Worm (Caenorhabditis elegans) whole organism, L4 larva: ENCODE data around the gene F56C3.8.
A peak's percentile ranks its signal among the peaks of the same experiment; 100 is the strongest.

Experiments used
- F10B5.3 ChIP-seq: sonication (generic microtip); optimal IDR thresholded peaks from 2 replicates; lab custom pipeline; 2016; ENCODE audit warnings: mild to moderate bottlenecking, missing genetic modification characterization, missing compliant biosample characterization
- aly-2 ChIP-seq: sonication (generic microtip); optimal IDR thresholded peaks from 2 replicates; lab custom pipeline; 2018; ENCODE audit warnings: missing biosample characterization, missing genetic modification characterization
- daf-12 ChIP-seq: fragments of 150-350 bp; optimal IDR thresholded peaks from 2 replicates; lab custom pipeline; 2014; ENCODE audit warnings: missing biosample characterization, missing genetic modification reagents, missing genetic modification characterization
- dpl-1 ChIP-seq: fragments of 150-350 bp; optimal IDR thresholded peaks from 2 replicates; lab custom pipeline; 2014; ENCODE audit warnings: missing biosample characterization, missing genetic modification reagents, missing genetic modification characterization
- fkh-10 ChIP-seq: fragments of 150-350 bp; optimal IDR thresholded peaks from 2 replicates; lab custom pipeline; 2014; ENCODE audit warnings: missing biosample characterization, missing genetic modification reagents, missing genetic modification characterization
- hmg-1.1 ChIP-seq: fragments of 200-800 bp; sonication (Bioruptor generic); IDR thresholded peaks from 2 replicates; pipeline ENCODE4 v1.3.6; 2022; ENCODE audit warnings: missing genetic modification reagents, missing genetic modification characterization, missing compliant biosample characterization
- madf-5 ChIP-seq, 2 experiments: fragments of 200-800 bp; sonication (Bioruptor generic); IDR thresholded peaks; 2 replicates each; pipeline ENCODE4 v1.3.6; 2022; ENCODE audit warnings: missing compliant biosample characterization in 2 of 2, missing genetic modification characterization in 2 of 2
- snpc-4 ChIP-seq: fragments of 150-350 bp; optimal IDR thresholded peaks from 2 replicates; lab custom pipeline; 2014; ENCODE audit warnings: missing biosample characterization, missing genetic modification characterization
- zag-1 ChIP-seq: fragments of 150-350 bp; optimal IDR thresholded peaks from 2 replicates; lab custom pipeline; 2014; ENCODE audit warnings: missing biosample characterization, missing genetic modification characterization

DNA sequence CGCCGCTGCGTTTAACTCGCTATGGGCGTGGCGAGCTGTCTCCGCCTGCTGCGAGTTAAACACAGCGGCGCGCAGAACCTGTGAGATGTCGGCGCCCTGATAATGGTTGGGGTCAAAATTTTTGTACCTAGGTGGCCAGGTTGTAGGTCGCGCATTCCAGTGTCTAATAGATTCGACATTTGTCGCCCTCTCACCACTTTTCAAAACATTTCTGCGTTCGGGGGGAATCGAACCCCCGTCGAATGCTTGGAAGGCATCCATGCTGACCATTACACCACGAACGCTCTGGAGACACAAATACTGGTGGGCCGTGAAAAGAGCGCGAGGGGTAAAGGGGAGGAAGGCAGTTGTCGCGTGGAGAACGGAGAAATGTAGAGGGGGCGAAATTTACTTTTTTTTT is 5.0 kb downstream of the F56C3.8 start:
- TF ChIP-seq fkh-10 (GFP tag; lab: Kevin White, UChicago) (no peak), hmg-1.1 (GFP tag; lab: Robert Waterston, UW) (peak; percentile 96), snpc-4 (peak; percentile 2), daf-12 (tag; lab: Kevin White, UChicago) (no peak), aly-2 (tag; lab: Kevin White, UChicago) (no peak), F10B5.3 (tag; lab: Kevin White, UChicago) (peak; percentile 62), zag-1 (tag; lab: Kevin White, UChicago) (no peak), madf-5 (GFP tag; IDR thresholded peaks at IDR 0.05; lab: Robert Waterston, UW) (0 out of 4 replicates have a peak, but pooled peaks have one; percentile 58 to 59), dpl-1 (GFP tag; lab: Kevin White, UChicago) (peak; percentile 4)
